Fruit fly (Drosophila melanogaster): ENCODE data around the gene mbc.

DNA sequence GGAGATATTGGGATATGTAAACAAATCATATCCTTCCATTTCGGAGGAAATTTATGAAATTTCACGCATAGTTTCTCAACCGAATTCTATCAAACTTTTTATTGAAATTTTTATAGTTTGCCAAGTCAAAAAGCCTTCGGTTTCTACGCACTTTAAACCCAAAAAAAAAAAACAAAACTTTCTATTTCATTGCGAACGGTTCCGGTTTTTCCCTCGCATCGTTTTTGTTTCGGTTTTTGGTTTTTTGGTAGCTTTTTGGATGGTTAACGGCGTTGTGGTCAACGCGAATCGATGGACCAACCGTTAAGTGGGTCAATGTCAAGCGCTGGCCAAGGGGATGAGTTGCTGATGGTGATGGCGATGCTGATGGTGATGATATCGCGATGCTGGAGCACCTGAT lies 40.6 kb upstream of the mbc start:
- TF ChIP-seq lz (GFP tag; optimal IDR thresholded peaks at IDR 0.05) = no peak
- TF ChIP-seq Lpt (GFP tag; optimal IDR thresholded peaks at IDR 0.05) = no peak

All from whole organism, prepupa.